Worm (Caenorhabditis elegans) whole organism, L4 larva: ENCODE results near the gene T23G5.3.

ENCODE experiments used
- lsy-2 ChIP-seq, 2 experiments: fragments of 150-350 bp in 1 of 2; sonication (generic microtip) in 1 of 2; optimal IDR thresholded peaks; 2 replicates each; lab custom pipeline; 2014 to 2017; ENCODE audit warnings: missing biosample characterization in 2 of 2, missing genetic modification characterization in 2 of 2
- unc-130 ChIP-seq: sonication (generic microtip); optimal IDR thresholded peaks from 2 replicates; lab custom pipeline; 2016; ENCODE audit warnings: missing genetic modification reagents, missing genetic modification characterization, missing compliant biosample characterization

- TF ChIP-seq unc-130 (GFP tag; lab: Kevin White, UChicago): no peak
- TF ChIP-seq lsy-2 (tag; optimal IDR thresholded peaks at IDR 0.05; lab: Kevin White, UChicago): no peak
Observed at ce11 chrIII:9271389-9271918, 40.4 kb upstream of the T23G5.3 start.
